Worm (Caenorhabditis elegans): ENCODE measurements around the gene hadb-1.
A peak's percentile ranks its signal among the peaks of the same experiment; 100 is the strongest.

hadb-1 gene

DNA sequence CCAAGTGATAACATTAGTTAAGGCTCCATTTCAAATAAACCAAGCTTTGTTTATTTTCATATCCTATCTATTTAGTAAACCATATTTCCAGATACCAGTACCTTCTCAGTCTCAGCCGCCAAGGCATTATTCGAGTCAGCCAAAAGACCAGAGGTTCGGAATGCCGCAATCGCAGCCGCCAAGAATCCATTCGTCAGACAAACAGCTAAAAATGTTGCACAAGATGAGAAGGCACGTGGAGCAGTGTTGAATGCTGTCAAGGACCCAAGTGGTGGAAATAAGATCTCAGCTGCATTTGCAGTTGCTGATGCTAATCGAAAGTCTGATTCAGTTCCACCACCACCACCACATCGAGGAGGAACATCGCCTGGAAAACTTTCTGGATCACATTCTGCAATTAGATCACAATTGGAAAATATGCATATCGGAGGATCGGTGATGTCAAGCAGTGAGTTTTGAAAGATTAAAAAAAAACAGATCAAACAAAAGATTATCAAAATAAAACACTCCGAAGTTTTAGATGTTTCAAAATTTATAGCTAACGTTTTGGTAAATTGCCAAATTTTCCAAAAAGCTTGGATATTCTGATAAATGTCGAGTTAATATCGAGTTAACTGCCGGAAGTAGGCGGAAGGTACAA lies 9.1 kb upstream of the hadb-1 start:
- TF ChIP-seq nhr-23 (tag; optimal IDR thresholded peaks at IDR 0.05), result no peak

DNA sequence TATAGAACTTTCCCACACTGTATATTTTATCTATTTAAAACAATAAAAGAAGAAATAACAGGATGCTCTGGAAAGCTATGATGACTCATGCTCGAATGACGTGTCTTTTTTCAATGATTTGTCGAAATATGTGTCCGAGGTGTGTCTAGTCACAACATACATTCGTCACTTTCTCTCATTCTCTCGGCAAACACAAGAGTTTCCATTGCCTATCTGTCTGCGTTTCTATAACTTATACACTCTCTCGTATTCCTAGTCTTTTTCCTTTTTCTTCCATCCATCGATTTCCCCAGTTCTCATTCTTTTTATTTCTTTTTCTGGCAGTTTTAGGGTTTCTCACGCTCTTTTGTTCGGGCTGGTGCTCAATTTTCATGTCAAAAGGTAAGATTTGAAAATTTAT lies 8.4 kb upstream of the hadb-1 start:
- TF ChIP-seq nhr-237 (tag; optimal IDR thresholded peaks at IDR 0.05) (no peak), ama-1 (optimal IDR thresholded peaks at IDR 0.05) (peak; percentile 31), lsy-2 (tag; optimal IDR thresholded peaks at IDR 0.05) (peak in 1 of 2 experiments; percentile 50), crh-2 (tag; optimal IDR thresholded peaks at IDR 0.05) (peak; percentile 83), unc-55 (GFP tag; optimal IDR thresholded peaks at IDR 0.05) (peak; percentile 79), fos-1 (tag; optimal IDR thresholded peaks at IDR 0.05) (peak; percentile 95), nhr-129 (tag; optimal IDR thresholded peaks at IDR 0.05) (peak; percentile 16), ztf-11 (tag; optimal IDR thresholded peaks at IDR 0.05) (no peak), ztf-4 (tag; optimal IDR thresholded peaks at IDR 0.05) (no peak), C34F6.9 (tag; optimal IDR thresholded peaks at IDR 0.05) (peak; percentile 77), F13H6.1 (tag; optimal IDR thresholded peaks at IDR 0.05) (peak; percentile 14), blmp-1 (tag; optimal IDR thresholded peaks at IDR 0.05; ENCODE audit: insufficient read depth) (peak; percentile 75), nhr-6 (tag; optimal IDR thresholded peaks at IDR 0.05) (no peak)

DNA sequence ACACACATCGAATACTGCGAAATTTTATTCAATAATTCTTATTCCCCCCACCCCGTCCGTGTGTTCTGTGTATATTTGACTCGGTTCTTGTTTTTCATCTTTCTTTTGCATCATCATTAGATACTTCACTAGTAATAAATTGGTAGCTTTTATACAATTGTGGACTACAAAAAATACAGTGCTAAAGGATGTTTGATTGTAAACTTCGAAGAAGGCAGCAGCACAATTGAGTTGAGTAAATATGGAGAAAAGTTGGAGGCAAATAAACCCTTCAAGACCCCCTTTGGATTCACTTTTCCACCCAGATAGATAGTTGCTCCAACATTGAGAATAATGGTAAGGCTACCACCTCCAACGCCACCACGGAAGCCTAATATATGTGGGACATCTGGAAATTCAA lies 5.0 kb upstream of the hadb-1 start, which contains the start of gene B0303.7:
Gene B0303.7, plus strand, starts transcription at position 301 of the 400 bp plus-strand sequence.
- TF ChIP-seq nhr-77 (tag; optimal IDR thresholded peaks at IDR 0.05) (no peak), ztf-1 (GFP tag; conservative IDR thresholded peaks at IDR 0.05) (no peak)

DNA sequence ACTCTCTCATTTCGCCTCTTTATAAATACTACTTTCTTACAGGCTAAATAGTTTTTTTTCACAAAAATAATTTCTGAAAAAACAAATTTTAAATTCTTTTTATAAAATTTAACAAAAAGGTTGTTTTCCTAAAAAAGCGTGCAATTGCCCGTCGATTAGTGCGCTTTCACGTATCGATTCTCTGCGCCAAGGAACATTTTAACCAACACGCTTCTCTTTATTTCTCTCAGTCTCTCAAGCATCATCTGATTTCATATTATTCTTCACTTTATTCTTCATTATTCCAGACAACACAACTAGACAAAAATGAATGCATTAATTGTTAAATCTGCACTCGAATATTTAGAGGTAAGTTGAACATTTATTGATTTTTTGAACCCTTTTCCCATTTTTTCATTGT lies 1.4 kb upstream of the hadb-1 start, which contains the start of gene B0303.4:
Gene B0303.4, plus strand, starts transcription at position 196 of the 400 bp plus-strand sequence.
- TF ChIP-seq elt-1 (tag; optimal IDR thresholded peaks at IDR 0.05), result no peak
- peak; percentile 94 for TF ChIP-seq C34F6.9 (tag; optimal IDR thresholded peaks at IDR 0.05)
- TF ChIP-seq mab-5 (tag; optimal IDR thresholded peaks at IDR 0.05), result no peak
- TF ChIP-seq sma-9 (GFP tag; optimal IDR thresholded peaks at IDR 0.05), result peak; percentile 42
- TF ChIP-seq sma-9 (tag; optimal IDR thresholded peaks at IDR 0.05), result no peak
- TF ChIP-seq sem-4 (tag; optimal IDR thresholded peaks at IDR 0.05), result peak; percentile 94
- TF ChIP-seq unc-55 (GFP tag; optimal IDR thresholded peaks at IDR 0.05), result peak; percentile 92
- TF ChIP-seq ama-1 (optimal IDR thresholded peaks at IDR 0.05), result peak; percentile 7
- peak in 1 of 2 experiments; percentile 8 for TF ChIP-seq mdl-1 (tag; optimal IDR thresholded peaks at IDR 0.05)
- peak; percentile 54 for TF ChIP-seq lin-13 (GFP tag; optimal IDR thresholded peaks at IDR 0.05)
- TF ChIP-seq fos-1 (tag; optimal IDR thresholded peaks at IDR 0.05), result peak; percentile 61
- no peak for TF ChIP-seq skn-1 (tag; optimal IDR thresholded peaks at IDR 0.05)
- TF ChIP-seq gmeb-1 (tag; optimal IDR thresholded peaks at IDR 0.05), result peak; percentile 45
- TF ChIP-seq lin-11 (tag; optimal IDR thresholded peaks at IDR 0.05), result peak; percentile 26
- peak; percentile 62 for TF ChIP-seq nhr-25 (tag; optimal IDR thresholded peaks at IDR 0.05)
- TF ChIP-seq ztf-4 (tag; optimal IDR thresholded peaks at IDR 0.05), result no peak
- peak; percentile 15 for TF ChIP-seq sma-3 (GFP tag; optimal IDR thresholded peaks at IDR 0.05)
- peak; percentile 30 for TF ChIP-seq F13H6.1 (tag; optimal IDR thresholded peaks at IDR 0.05)
- peak; percentile 4 for TF ChIP-seq snpc-4 (tag; optimal IDR thresholded peaks at IDR 0.05)
- TF ChIP-seq lsy-2 (tag; optimal IDR thresholded peaks at IDR 0.05), result peak; percentile 3 to 79
- TF ChIP-seq crh-2 (tag; optimal IDR thresholded peaks at IDR 0.05), result peak; percentile 81
- peak; percentile 2 for TF ChIP-seq nhr-10 (tag; optimal IDR thresholded peaks at IDR 0.05)
- peak; percentile 62 for TF ChIP-seq nhr-129 (tag; optimal IDR thresholded peaks at IDR 0.05)
- TF ChIP-seq Y55F3AM.14 (GFP tag; optimal IDR thresholded peaks at IDR 0.05), result no peak
- peak; percentile 2 for TF ChIP-seq nhr-21 (tag; optimal IDR thresholded peaks at IDR 0.05)

DNA sequence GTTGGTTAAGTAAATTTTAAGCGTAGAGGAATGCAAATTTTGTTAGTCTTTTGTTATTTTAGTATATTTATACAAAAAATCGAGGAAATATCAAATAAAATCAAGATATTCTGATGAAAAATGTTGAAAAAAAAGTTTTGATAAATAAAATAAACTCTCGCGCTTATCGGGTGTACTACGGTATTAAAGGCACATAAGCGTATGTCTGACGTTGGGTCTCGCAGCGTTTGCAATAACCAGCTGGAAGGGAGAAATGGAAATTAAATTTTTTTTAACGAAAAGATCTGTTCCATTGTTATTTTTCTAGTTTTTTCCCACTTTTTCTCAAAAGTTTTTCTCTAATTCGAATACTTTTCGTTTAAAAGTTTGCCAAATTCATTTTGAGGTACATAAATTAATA lies 855 bp upstream of the hadb-1 start:
- TF ChIP-seq snpc-4 (tag; optimal IDR thresholded peaks at IDR 0.05) (no peak), lin-11 (tag; optimal IDR thresholded peaks at IDR 0.05) (no peak)
